Worm (Caenorhabditis elegans) whole organism, L4 larva: ENCODE results near the gene damt-1.

Source experiments
- F49E8.2 ChIP-seq: sonication (generic microtip); optimal IDR thresholded peaks from 2 replicates; lab custom pipeline; 2016; ENCODE audit warnings: missing compliant biosample characterization, mild to moderate bottlenecking, missing genetic modification characterization, borderline replicate concordance
- Y5F2A.4 ChIP-seq: fragments of 200-800 bp; sonication (Bioruptor generic); optimal IDR thresholded peaks from 2 replicates; lab custom pipeline; 2018; ENCODE audit warnings: mild to moderate bottlenecking, missing genetic modification characterization, missing compliant biosample characterization
- ama-1 ChIP-seq: fragments of 150-350 bp; optimal IDR thresholded peaks from 2 replicates; lab custom pipeline; 2014; ENCODE audit warnings: inconsistent platforms, mixed read lengths
- daf-16 ChIP-seq, 3 experiments: sonication (generic microtip); optimal IDR thresholded peaks; 2 replicates each; lab custom pipeline; 2016 to 2017; ENCODE audit warnings: missing genetic modification characterization in 3 of 3, missing genetic modification reagents in 3 of 3, mild to moderate bottlenecking in 2 of 3, missing compliant biosample characterization in 2 of 3, missing biosample characterization in 1 of 3, moderate library complexity in 1 of 3
- dve-1 ChIP-seq: sonication (generic microtip); optimal IDR thresholded peaks from 2 replicates; lab custom pipeline; 2017; ENCODE audit warnings: antibody characterized with exemption, mild to moderate bottlenecking, missing genetic modification characterization, missing compliant biosample characterization; ENCODE audit not compliant: insufficient read depth
- hlh-11 ChIP-seq: fragments of 200-800 bp; sonication (Bioruptor generic); optimal IDR thresholded peaks from 2 replicates; lab custom pipeline; 2018; ENCODE audit warnings: mild to moderate bottlenecking, missing genetic modification characterization, missing compliant biosample characterization
- lin-13 ChIP-seq: fragments of 150-350 bp; optimal IDR thresholded peaks from 2 replicates; lab custom pipeline; 2014; ENCODE audit warnings: missing biosample characterization, missing genetic modification reagents, missing genetic modification characterization
- nhr-28 ChIP-seq: fragments of 150-350 bp; optimal IDR thresholded peaks from 2 replicates; lab custom pipeline; 2014; ENCODE audit warnings: missing biosample characterization, missing genetic modification characterization
- nhr-6 ChIP-seq: fragments of 150-350 bp; optimal IDR thresholded peaks from 2 replicates; lab custom pipeline; 2014; ENCODE audit warnings: missing biosample characterization, missing genetic modification characterization
- nhr-77 ChIP-seq: fragments of 150-350 bp; optimal IDR thresholded peaks from 2 replicates; lab custom pipeline; 2014; ENCODE audit warnings: missing biosample characterization, missing genetic modification characterization
- pha-4 ChIP-seq, 2 experiments: fragments of 150-350 bp in 1 of 2; fragments of 200-800 bp in 1 of 2; sonication (Bioruptor generic) in 1 of 2; IDR thresholded peaks in 1 of 2; optimal IDR thresholded peaks in 1 of 2; 2 replicates each; pipeline versions ENCODE4 v1.3.6 to Lab custom; 2014 to 2022; ENCODE audit warnings: missing genetic modification characterization in 2 of 2, missing genetic modification reagents in 2 of 2, missing biosample characterization in 1 of 2, missing compliant biosample characterization in 1 of 2
- php-3 ChIP-seq: fragments of 200-800 bp; sonication (Bioruptor generic); IDR thresholded peaks from 2 replicates; pipeline ENCODE4 v1.3.6; 2022; ENCODE audit warnings: missing genetic modification reagents, missing genetic modification characterization, missing compliant biosample characterization
- saeg-2 ChIP-seq: fragments of 200-800 bp; sonication (Bioruptor generic); IDR thresholded peaks from 2 replicates; pipeline ENCODE4 v1.3.6; 2022; ENCODE audit warnings: missing genetic modification reagents, missing genetic modification characterization, missing compliant biosample characterization
- ztf-11 ChIP-seq: fragments of 150-350 bp; optimal IDR thresholded peaks from 2 replicates; lab custom pipeline; 2014; ENCODE audit warnings: missing biosample characterization, missing genetic modification characterization

DNA sequence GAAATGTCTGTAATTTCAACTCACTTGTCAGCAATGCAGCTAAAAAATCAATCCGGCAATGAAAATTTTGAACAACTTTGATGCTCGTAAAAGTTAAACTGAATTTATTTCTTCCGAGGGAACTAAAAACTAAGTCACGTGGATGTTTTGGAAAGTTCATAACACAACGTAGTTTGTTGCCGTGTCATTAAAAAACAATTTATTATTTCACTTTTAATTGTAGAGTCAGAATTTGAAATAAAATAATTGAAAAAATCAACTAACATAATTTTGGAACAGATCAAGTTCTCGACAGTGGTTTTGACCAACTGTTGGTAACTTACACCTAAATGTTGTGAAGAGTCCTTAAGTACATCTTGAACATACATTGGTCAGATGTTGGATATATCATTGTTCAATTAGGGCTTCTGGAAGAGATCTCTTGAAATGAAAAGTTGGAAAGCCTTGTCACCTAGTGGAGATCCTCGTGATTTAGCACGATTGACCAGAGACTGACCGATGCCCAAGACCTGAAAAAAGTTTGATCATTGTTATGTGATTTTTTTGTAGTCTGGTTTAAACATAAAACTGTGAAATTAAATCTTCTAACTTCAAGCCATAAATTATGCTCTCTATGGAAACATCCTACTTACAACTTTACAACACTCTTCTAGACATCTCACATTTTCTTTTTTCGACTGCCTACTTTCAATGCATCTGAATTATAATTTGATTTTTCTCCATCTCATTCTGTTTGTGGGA is 10.6 kb downstream of the damt-1 start, which contains the start of the genes C18A3.7 and C18A3.11:
- TF ChIP-seq nhr-77 (no peak), F49E8.2 (tag; lab: Kevin White, UChicago) (no peak), saeg-2 (GFP tag; lab: Robert Waterston, UW) (no peak), dve-1 (tag; lab: Kevin White, UChicago) (no peak), ama-1 (no peak), daf-16 (GFP tag; optimal IDR thresholded peaks at IDR 0.05; lab: Kevin White, UChicago) (no peak), daf-16 (tag; optimal IDR thresholded peaks at IDR 0.05; lab: Kevin White, UChicago) (no peak), nhr-28 (tag; lab: Kevin White, UChicago) (no peak), ztf-11 (tag; lab: Kevin White, UChicago) (no peak), hlh-11 (tag; lab: Kevin White, UChicago) (no peak), lin-13 (no peak), pha-4 (GFP tag; IDR thresholded peaks at IDR 0.05; lab: Robert Waterston, UW) (no peak), pha-4 (tag; optimal IDR thresholded peaks at IDR 0.05; lab: Kevin White, UChicago) (no peak), php-3 (GFP tag; lab: Robert Waterston, UW) (no peak), Y5F2A.4 (GFP tag; lab: Kevin White, UChicago) (no peak), nhr-6 (tag; lab: Kevin White, UChicago) (no peak)
